Worm (Caenorhabditis elegans) whole organism, L4 larva: Measurements from ENCODE around the gene znf-622.
A peak's percentile ranks its signal among the peaks of the same experiment; 100 is the strongest.

Experiments used
- F10B5.3 ChIP-seq: sonication (generic microtip); optimal IDR thresholded peaks from 2 replicates; lab custom pipeline; 2016; ENCODE audit warnings: mild to moderate bottlenecking, missing genetic modification characterization, missing compliant biosample characterization
- F37D6.2 ChIP-seq: sonication (generic microtip); optimal IDR thresholded peaks from 2 replicates; lab custom pipeline; 2016; ENCODE audit warnings: mild to moderate bottlenecking, missing genetic modification characterization, missing compliant biosample characterization
- T20F7.1 ChIP-seq: fragments of 200-800 bp; sonication (Bioruptor generic); optimal IDR thresholded peaks from 2 replicates; lab custom pipeline; 2018; ENCODE audit warnings: mild to moderate bottlenecking, missing genetic modification characterization, missing compliant biosample characterization
- T26A8.4 ChIP-seq: fragments of 200-800 bp; sonication (Bioruptor generic); IDR thresholded peaks from 2 replicates; pipeline ENCODE4 v1.3.6; 2022; ENCODE audit warnings: missing genetic modification characterization, missing compliant biosample characterization
- aha-1 ChIP-seq: fragments of 150-350 bp; peaks from one replicate; lab custom pipeline; 2014; ENCODE audit warnings: missing biosample characterization, missing genetic modification characterization
- ceh-28 ChIP-seq: fragments of 150-350 bp; optimal IDR thresholded peaks from 2 replicates; lab custom pipeline; 2014; ENCODE audit warnings: missing biosample characterization, missing genetic modification reagents, missing genetic modification characterization
- ceh-32 ChIP-seq: sonication (generic microtip); optimal IDR thresholded peaks from 2 replicates; lab custom pipeline; 2016; ENCODE audit warnings: mild to moderate bottlenecking, missing genetic modification characterization, missing compliant biosample characterization; ENCODE audit not compliant: poor library complexity
- ces-1 ChIP-seq: fragments of 150-350 bp; sonication (generic microtip); optimal IDR thresholded peaks from 4 replicates; lab custom pipeline; 2014; ENCODE audit warnings: missing biosample characterization, missing genetic modification reagents, missing genetic modification characterization
- daf-8 ChIP-seq: fragments of 200-800 bp; sonication (Bioruptor generic); IDR thresholded peaks from 2 replicates; pipeline ENCODE4 v1.3.6; 2022; ENCODE audit warnings: missing genetic modification characterization, missing compliant biosample characterization
- dpl-1 ChIP-seq: fragments of 150-350 bp; optimal IDR thresholded peaks from 2 replicates; lab custom pipeline; 2014; ENCODE audit warnings: missing biosample characterization, missing genetic modification reagents, missing genetic modification characterization
- duxl-1 ChIP-seq: sonication (generic microtip); optimal IDR thresholded peaks from 2 replicates; lab custom pipeline; 2016; ENCODE audit warnings: mild to moderate bottlenecking, missing genetic modification characterization, moderate library complexity, missing compliant biosample characterization; ENCODE audit not compliant: poor library complexity
- fos-1 ChIP-seq: fragments of 150-350 bp; optimal IDR thresholded peaks from 2 replicates; lab custom pipeline; 2014; ENCODE audit warnings: missing biosample characterization, missing genetic modification characterization
- gei-8 ChIP-seq: fragments of 200-800 bp; sonication (Bioruptor generic); optimal IDR thresholded peaks from 2 replicates; lab custom pipeline; 2018; ENCODE audit warnings: mild to moderate bottlenecking, missing genetic modification characterization, missing compliant biosample characterization
- hif-1 ChIP-seq, 2 experiments: sonication (generic microtip); optimal IDR thresholded peaks; 2 replicates each; lab custom pipeline; 2016 to 2017; ENCODE audit warnings: missing compliant biosample characterization in 2 of 2, missing genetic modification characterization in 2 of 2, missing genetic modification reagents in 2 of 2, missing genotype in 2 of 2, mild to moderate bottlenecking in 1 of 2
- hmg-1.1 ChIP-seq: fragments of 200-800 bp; sonication (Bioruptor generic); IDR thresholded peaks from 2 replicates; pipeline ENCODE4 v1.3.6; 2022; ENCODE audit warnings: missing genetic modification reagents, missing genetic modification characterization, missing compliant biosample characterization
- jun-1 ChIP-seq: fragments of 150-350 bp; optimal IDR thresholded peaks from 2 replicates; lab custom pipeline; 2014; ENCODE audit warnings: missing biosample characterization, missing genetic modification reagents, missing genetic modification characterization
- lin-1 ChIP-seq: fragments of 200-800 bp; sonication (Bioruptor generic); IDR thresholded peaks from 2 replicates; pipeline ENCODE4 v1.3.6; 2022; ENCODE audit warnings: missing genetic modification reagents, missing genetic modification characterization, missing compliant biosample characterization
- lin-13 ChIP-seq: fragments of 150-350 bp; optimal IDR thresholded peaks from 2 replicates; lab custom pipeline; 2014; ENCODE audit warnings: missing biosample characterization, missing genetic modification reagents, missing genetic modification characterization
- lin-38 ChIP-seq: fragments of 200-800 bp; sonication (Bioruptor generic); IDR thresholded peaks from 2 replicates; pipeline ENCODE4 v1.3.6; 2022; ENCODE audit warnings: missing genetic modification reagents, missing genetic modification characterization, missing compliant biosample characterization
- lin-39 ChIP-seq: fragments of 150-350 bp; optimal IDR thresholded peaks from 2 replicates; lab custom pipeline; 2014; ENCODE audit warnings: missing biosample characterization, missing genetic modification reagents, missing genetic modification characterization
- madf-5 ChIP-seq, 2 experiments: fragments of 200-800 bp; sonication (Bioruptor generic); IDR thresholded peaks; 2 replicates each; pipeline ENCODE4 v1.3.6; 2022; ENCODE audit warnings: missing compliant biosample characterization in 2 of 2, missing genetic modification characterization in 2 of 2
- madf-9 ChIP-seq: fragments of 200-800 bp; sonication (Bioruptor generic); conservative IDR thresholded peaks from 2 replicates; pipeline ENCODE4 v1.3.6; 2022; ENCODE audit warnings: missing genetic modification reagents, missing genetic modification characterization, missing compliant biosample characterization
- mep-1 ChIP-seq: fragments of 150-350 bp; sonication (generic microtip); optimal IDR thresholded peaks from 3 replicates; lab custom pipeline; 2014; ENCODE audit warnings: missing biosample characterization, missing genetic modification characterization
- mes-2 ChIP-seq: sonication (generic microtip); optimal IDR thresholded peaks from 2 replicates; lab custom pipeline; 2016; ENCODE audit warnings: missing genotype, mild to moderate bottlenecking, missing genetic modification characterization, missing compliant biosample characterization; ENCODE audit not compliant: poor library complexity, severe bottlenecking
- mxl-3 ChIP-seq: fragments of 200-800 bp; sonication (Bioruptor generic); optimal IDR thresholded peaks from 2 replicates; lab custom pipeline; 2018; ENCODE audit warnings: mild to moderate bottlenecking, missing genetic modification characterization, missing compliant biosample characterization
- nhr-10 ChIP-seq: fragments of 150-350 bp; optimal IDR thresholded peaks from 2 replicates; lab custom pipeline; 2014; ENCODE audit warnings: missing biosample characterization, missing genetic modification characterization
- nhr-102 ChIP-seq: sonication (generic microtip); optimal IDR thresholded peaks from 2 replicates; lab custom pipeline; 2016; ENCODE audit warnings: mild to moderate bottlenecking, missing genetic modification characterization, moderate library complexity, missing compliant biosample characterization
- nhr-11 ChIP-seq: fragments of 150-350 bp; optimal IDR thresholded peaks from 2 replicates; lab custom pipeline; 2014; ENCODE audit warnings: missing biosample characterization, missing genetic modification characterization
- nhr-25 ChIP-seq: sonication (generic microtip); optimal IDR thresholded peaks from 2 replicates; lab custom pipeline; 2017; ENCODE audit warnings: missing genetic modification characterization, mild to moderate bottlenecking, missing compliant biosample characterization, antibody characterized with exemption, moderate library complexity, borderline replicate concordance; ENCODE audit not compliant: insufficient read depth
- nhr-28 ChIP-seq: fragments of 150-350 bp; optimal IDR thresholded peaks from 2 replicates; lab custom pipeline; 2014; ENCODE audit warnings: missing biosample characterization, missing genetic modification characterization
- nhr-41 ChIP-seq: fragments of 200-800 bp; sonication (Bioruptor generic); IDR thresholded peaks from 2 replicates; pipeline ENCODE4 v1.3.6; 2022; ENCODE audit warnings: missing genetic modification reagents, missing genetic modification characterization, missing compliant biosample characterization
- nhr-42 ChIP-seq: fragments of 200-800 bp; sonication (Bioruptor generic); IDR thresholded peaks from 2 replicates; pipeline ENCODE4 v1.3.6; 2022; ENCODE audit warnings: missing genetic modification characterization, missing compliant biosample characterization
- nhr-48 ChIP-seq: sonication (generic microtip); optimal IDR thresholded peaks from 2 replicates; lab custom pipeline; 2016; ENCODE audit warnings: mild to moderate bottlenecking, missing genetic modification characterization, missing compliant biosample characterization
- nhr-77 ChIP-seq: fragments of 150-350 bp; optimal IDR thresholded peaks from 2 replicates; lab custom pipeline; 2014; ENCODE audit warnings: missing biosample characterization, missing genetic modification characterization
- pha-4 ChIP-seq, 2 experiments: fragments of 150-350 bp in 1 of 2; fragments of 200-800 bp in 1 of 2; sonication (Bioruptor generic) in 1 of 2; IDR thresholded peaks in 1 of 2; optimal IDR thresholded peaks in 1 of 2; 2 replicates each; pipeline versions ENCODE4 v1.3.6 to Lab custom; 2014 to 2022; ENCODE audit warnings: missing genetic modification characterization in 2 of 2, missing genetic modification reagents in 2 of 2, missing biosample characterization in 1 of 2, missing compliant biosample characterization in 1 of 2
- pqm-1 ChIP-seq: sonication (generic microtip); optimal IDR thresholded peaks from 2 replicates; lab custom pipeline; 2017; ENCODE audit warnings: missing biosample characterization, missing genetic modification characterization
- rbr-2 ChIP-seq: sonication (generic microtip); optimal IDR thresholded peaks from 2 replicates; lab custom pipeline; 2016; ENCODE audit warnings: missing genotype, missing genetic modification characterization, missing compliant biosample characterization
- saeg-2 ChIP-seq: fragments of 200-800 bp; sonication (Bioruptor generic); IDR thresholded peaks from 2 replicates; pipeline ENCODE4 v1.3.6; 2022; ENCODE audit warnings: missing genetic modification reagents, missing genetic modification characterization, missing compliant biosample characterization
- set-16 ChIP-seq: fragments of 200-800 bp; sonication (Bioruptor generic); IDR thresholded peaks from 2 replicates; pipeline ENCODE4 v1.3.6; 2022; ENCODE audit warnings: missing genetic modification reagents, missing genetic modification characterization, missing compliant biosample characterization
- snpc-1.2 ChIP-seq: fragments of 200-800 bp; sonication (Bioruptor generic); IDR thresholded peaks from 2 replicates; pipeline ENCODE4 v1.3.6; 2022; ENCODE audit warnings: missing genetic modification reagents, missing genetic modification characterization, missing compliant biosample characterization
- spr-1 ChIP-seq: sonication (generic microtip); optimal IDR thresholded peaks from 2 replicates; lab custom pipeline; 2016; ENCODE audit warnings: mild to moderate bottlenecking, missing genetic modification characterization, missing compliant biosample characterization
- spr-3 ChIP-seq: fragments of 200-800 bp; sonication (Bioruptor generic); optimal IDR thresholded peaks from 2 replicates; lab custom pipeline; 2018; ENCODE audit warnings: mild to moderate bottlenecking, missing genetic modification characterization, missing compliant biosample characterization
- tag-97 ChIP-seq: fragments of 200-800 bp; sonication (Bioruptor generic); IDR thresholded peaks from 2 replicates; pipeline ENCODE4 v1.3.6; 2022; ENCODE audit warnings: missing genetic modification characterization, missing compliant biosample characterization
- tra-1 ChIP-seq: fragments of 200-800 bp; sonication (Bioruptor generic); IDR thresholded peaks from 2 replicates; pipeline ENCODE4 v1.3.6; 2022; ENCODE audit warnings: missing genetic modification reagents, missing genetic modification characterization, missing compliant biosample characterization
- unc-62 ChIP-seq, 3 experiments: fragments of 150-350 bp in 1 of 3; sonication (generic microtip); optimal IDR thresholded peaks in 2 of 3; peaks in 1 of 3; 1 replicate in 1 of 3; 2 replicates in 2 of 3; lab custom pipeline; 2014 to 2017; ENCODE audit warnings: missing biosample characterization in 3 of 3, missing genetic modification characterization in 3 of 3, missing genetic modification reagents in 3 of 3, missing genotype in 1 of 3
- ztf-11 ChIP-seq: fragments of 150-350 bp; optimal IDR thresholded peaks from 2 replicates; lab custom pipeline; 2014; ENCODE audit warnings: missing biosample characterization, missing genetic modification characterization

znf-622 gene

DNA sequence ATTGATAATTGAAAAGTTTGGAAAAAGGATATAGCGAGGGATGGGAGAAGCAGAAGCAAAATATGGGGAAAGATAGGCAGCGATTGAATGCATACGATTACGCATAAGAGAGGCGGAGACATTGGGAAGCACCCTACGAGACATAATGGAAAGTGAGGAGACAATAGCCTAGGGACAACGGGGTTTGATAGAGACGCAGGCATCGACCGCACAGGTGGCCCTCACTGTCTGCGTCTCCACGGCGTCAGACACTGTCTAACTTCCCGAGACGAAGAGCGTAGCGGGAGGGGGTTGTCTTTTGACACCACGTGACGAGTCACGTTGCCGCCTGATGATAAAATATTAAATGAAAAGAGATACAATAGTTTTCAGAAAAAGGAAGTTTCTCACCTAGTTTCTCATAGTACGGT, 39.6 kb downstream of the znf-622 start (continued):
- no peak for TF ChIP-seq daf-8 (GFP tag; lab: Robert Waterston, UW)
- TF ChIP-seq nhr-42 (GFP tag; lab: Robert Waterston, UW), result peak; percentile 85
- no peak for TF ChIP-seq tag-97 (GFP tag; lab: Robert Waterston, UW)
- peak; percentile 73 for TF ChIP-seq nhr-25
- TF ChIP-seq mes-2 (tag; lab: Kevin White, UChicago), result peak; percentile 55
- peak; percentile 86 for TF ChIP-seq nhr-28
- TF ChIP-seq ceh-32 (tag; lab: Kevin White, UChicago), result no peak
- peak in 1 of 2 experiments; percentile 99 for TF ChIP-seq unc-62 (GFP tag; optimal IDR thresholded peaks at IDR 0.05 in 1 of 2; lab: Kevin White, UChicago)
- TF ChIP-seq unc-62 (tag; optimal IDR thresholded peaks at IDR 0.05; lab: Kevin White, UChicago), result no peak
- TF ChIP-seq madf-5 (GFP tag; IDR thresholded peaks at IDR 0.05; lab: Robert Waterston, UW), result no peak
- peak; percentile 39 for TF ChIP-seq F37D6.2 (tag; lab: Kevin White, UChicago)
- TF ChIP-seq nhr-11, result peak; percentile 82
- TF ChIP-seq lin-13, result peak; percentile 10
- peak; percentile 27 for TF ChIP-seq jun-1
- peak; percentile 74 for TF ChIP-seq gei-8
- TF ChIP-seq tra-1 (GFP tag; lab: Robert Waterston, UW), result peak; percentile 94
- peak; percentile 10 for TF ChIP-seq nhr-77 (tag; lab: Kevin White, UChicago)
- TF ChIP-seq rbr-2 (tag; lab: Kevin White, UChicago), result peak; percentile 84
- TF ChIP-seq nhr-48 (tag; lab: Kevin White, UChicago), result peak; percentile 93
- TF ChIP-seq set-16 (GFP tag; lab: Robert Waterston, UW), result peak; percentile 88
- TF ChIP-seq F10B5.3 (tag; lab: Kevin White, UChicago), result peak; percentile 34
- peak; percentile 95 for TF ChIP-seq lin-1
- peak; percentile 46 for TF ChIP-seq duxl-1 (tag; lab: Kevin White, UChicago)
- TF ChIP-seq T26A8.4 (GFP tag; lab: Robert Waterston, UW), result peak; percentile 93

DNA sequence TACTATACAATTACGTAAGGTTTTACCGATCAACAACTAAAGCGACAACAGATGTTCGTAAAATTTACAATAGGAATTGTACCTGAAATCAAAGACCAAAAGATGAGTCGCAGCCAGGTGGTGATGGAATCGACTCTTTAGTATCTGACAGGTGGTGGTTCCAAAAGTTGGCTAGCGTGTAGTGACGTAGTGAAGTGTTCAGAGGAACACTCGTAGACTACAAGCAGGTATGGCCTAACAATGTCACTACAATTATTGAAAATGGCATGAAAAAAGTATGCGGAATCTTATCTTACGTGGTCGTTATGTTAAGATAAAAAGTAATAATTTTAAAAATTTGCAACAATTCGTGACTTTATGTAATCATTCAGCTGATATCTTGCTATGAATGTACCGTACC, 40.0 kb downstream of the znf-622 start:
- TF ChIP-seq nhr-10 (peak; percentile 45), ceh-28 (tag; lab: Kevin White, UChicago) (no peak), nhr-25 (no peak), lin-1 (no peak), aha-1 (tag; lab: Kevin White, UChicago) (peak; percentile 63), saeg-2 (GFP tag; lab: Robert Waterston, UW) (no peak), spr-3 (no peak), nhr-42 (GFP tag; lab: Robert Waterston, UW) (no peak), pqm-1 (tag; lab: Kevin White, UChicago) (no peak), pha-4 (GFP tag; IDR thresholded peaks at IDR 0.05; lab: Robert Waterston, UW) (no peak), pha-4 (tag; optimal IDR thresholded peaks at IDR 0.05; lab: Kevin White, UChicago) (no peak)

DNA sequence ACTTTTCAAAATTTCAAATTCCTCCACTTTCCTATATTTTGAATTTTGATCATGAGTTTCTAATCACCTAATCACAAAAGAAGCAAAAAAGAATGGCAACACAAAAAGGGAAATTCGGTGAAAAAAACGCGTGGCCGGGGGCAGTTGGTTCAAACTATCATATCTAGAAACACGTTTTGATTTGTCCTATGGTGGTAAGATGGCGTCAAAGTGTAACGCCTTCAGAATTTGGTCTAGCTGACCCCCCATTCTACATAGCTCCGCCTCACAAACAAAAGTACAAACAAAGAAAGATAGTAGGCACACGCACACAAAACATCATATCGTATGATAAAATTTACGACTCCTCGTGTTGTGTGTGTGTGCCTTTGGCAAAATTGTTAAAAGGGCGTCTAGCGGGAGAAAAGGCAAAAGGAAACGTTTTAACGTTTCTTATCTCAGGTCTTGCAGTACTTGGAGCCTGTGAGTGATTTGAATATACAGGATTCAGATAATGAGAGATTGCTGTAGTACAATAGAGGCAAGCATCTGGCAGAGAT, 40.6 kb downstream of the znf-622 start:
- TF ChIP-seq mxl-3 (GFP tag; lab: Kevin White, UChicago) (peak; percentile 86), ztf-11 (tag; lab: Kevin White, UChicago) (no peak), nhr-41 (no peak), ces-1 (GFP tag; lab: Kevin White, UChicago) (no peak), hmg-1.1 (GFP tag; lab: Robert Waterston, UW) (peak; percentile 60; the same call in 1 of the 2 replicates), tag-97 (GFP tag; lab: Robert Waterston, UW) (no peak), lin-39 (no peak), lin-1 (0 out of 2 replicates have a peak, but pooled peaks have one; percentile 15), fos-1 (tag; lab: Kevin White, UChicago) (no peak), spr-1 (tag; lab: Kevin White, UChicago) (no peak), aha-1 (tag; lab: Kevin White, UChicago) (peak; percentile 61), T26A8.4 (GFP tag; lab: Robert Waterston, UW) (peak; percentile 42), madf-9 (GFP tag; lab: Robert Waterston, UW) (no peak), dpl-1 (GFP tag; lab: Kevin White, UChicago) (no peak), snpc-1.2 (no peak), mep-1 (tag; lab: Kevin White, UChicago) (peak; percentile 37), hif-1 (tag; optimal IDR thresholded peaks at IDR 0.05; lab: Kevin White, UChicago) (peak in 1 of 2 experiments; percentile 51), nhr-102 (peak; percentile 18), T20F7.1 (GFP tag; lab: Kevin White, UChicago) (no peak), lin-38 (GFP tag; lab: Robert Waterston, UW) (no peak), ceh-28 (tag; lab: Kevin White, UChicago) (no peak)
